Fruit fly (Drosophila melanogaster) S2 (cell line): Measurements from ENCODE around the gene CG15356.

Source experiments
- CG8478 ChIP-seq: fragments of >200 bp; optimal IDR thresholded peaks from 2 replicates; lab custom pipeline; 2018
- CTCF ChIP-seq, 2 experiments: fragments of >200 bp; optimal IDR thresholded peaks; 2 replicates each; lab custom pipeline; 2018

CG15356 gene

dm6 chr2L:1959420-1959819 is 21.1 kb downstream of the CG15356 start:
- TF ChIP-seq CG8478 (no peak), CTCF (optimal IDR thresholded peaks at IDR 0.05; lab: Kevin White, UChicago) (no peak)

dm6 chr2L:1954541-1954940 is 26.0 kb downstream of the CG15356 start:
- TF ChIP-seq CTCF (optimal IDR thresholded peaks at IDR 0.05; lab: Kevin White, UChicago) (peak; percentile 20 to 24), CG8478 (no peak)

DNA sequence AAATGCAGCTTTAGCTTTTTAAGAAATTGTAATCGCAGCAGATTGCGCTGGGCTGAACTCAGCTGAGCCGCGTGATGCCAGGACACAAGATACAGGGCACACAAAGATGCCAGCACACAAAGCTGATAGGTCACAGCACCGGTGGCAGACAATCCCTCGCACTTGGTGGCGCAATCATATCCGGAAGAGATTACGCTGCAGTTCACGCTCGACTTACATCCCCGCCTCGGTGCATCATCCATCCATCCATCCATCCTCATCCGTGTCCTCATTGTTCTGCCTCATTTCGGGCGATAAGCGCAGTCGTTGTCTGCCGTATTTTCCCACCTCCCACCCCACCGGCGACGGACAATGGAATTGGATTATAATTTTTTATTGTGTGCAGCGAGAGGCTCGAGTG is 32.6 kb downstream of the CG15356 start:
- TF ChIP-seq CG8478 (no peak), CTCF (optimal IDR thresholded peaks at IDR 0.05; lab: Kevin White, UChicago) (no peak)

DNA sequence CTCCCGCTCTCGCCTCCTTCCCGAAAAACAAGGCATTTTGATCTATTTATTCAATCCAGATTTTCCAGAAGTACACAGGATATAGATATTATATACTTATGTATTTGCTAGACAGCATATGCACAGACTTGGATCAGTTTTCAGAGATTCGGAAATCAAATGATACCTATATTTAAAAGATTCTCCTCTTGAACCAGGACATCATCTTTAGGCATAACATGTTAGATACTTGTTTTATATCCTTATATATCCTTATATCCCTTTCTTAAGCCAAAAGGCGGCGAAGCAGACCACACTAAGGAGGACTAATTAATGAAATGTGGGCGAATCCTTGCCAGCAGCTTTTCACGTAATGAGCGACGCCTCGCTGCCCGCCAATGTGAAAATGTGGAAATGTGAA is 33.9 kb downstream of the CG15356 start, which contains the start of gene CG33673:
TSS of gene CG33673 (minus strand) at position 101 of the 400 bp plus-strand sequence.
- TF ChIP-seq CG8478, result no peak
- TF ChIP-seq CTCF (optimal IDR thresholded peaks at IDR 0.05; lab: Kevin White, UChicago), result no peak

DNA sequence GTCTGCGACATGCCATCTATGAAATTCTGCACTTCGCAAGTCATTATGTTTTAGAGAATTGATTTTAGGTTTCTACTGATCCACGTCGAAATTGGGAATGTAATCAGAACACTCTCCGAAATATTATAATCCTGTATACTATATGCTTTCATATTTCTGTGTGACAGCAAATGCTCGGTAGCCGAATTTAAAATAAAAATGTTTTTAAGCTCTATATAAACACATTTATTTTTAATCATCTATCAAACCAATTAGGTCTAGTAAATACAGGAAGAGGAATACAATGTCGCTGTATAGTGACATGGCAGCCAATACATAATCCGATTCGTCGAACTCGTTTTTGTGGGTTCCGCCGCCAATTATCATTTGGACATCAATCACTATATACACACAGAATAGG is 34.9 kb downstream of the CG15356 start, which contains the start of gene CG15357:
TSS of gene CG15357 (minus strand) at position 101 of the 400 bp plus-strand sequence.
- TF ChIP-seq CTCF (optimal IDR thresholded peaks at IDR 0.05; lab: Kevin White, UChicago) (no peak), CG8478 (no peak)

- TF ChIP-seq CTCF (optimal IDR thresholded peaks at IDR 0.05; lab: Kevin White, UChicago), result no peak
Measured at dm6 chr2L:1944473-1945110, 36.0 kb downstream of the CG15356 start.

- TF ChIP-seq CG8478, result no peak
- TF ChIP-seq CTCF (optimal IDR thresholded peaks at IDR 0.05; lab: Kevin White, UChicago), result no peak
Measured at dm6 chr2L:1938004-1938403, 42.6 kb downstream of the CG15356 start.

- TF ChIP-seq CTCF (optimal IDR thresholded peaks at IDR 0.05; lab: Kevin White, UChicago) (no peak), CG8478 (no peak)
Measured at dm6 chr2L:1930565-1931201, 49.9 kb downstream of the CG15356 start.

dm6 chr2L:1927406-1927805 is 53.1 kb downstream of the CG15356 start:
- TF ChIP-seq CTCF (optimal IDR thresholded peaks at IDR 0.05; lab: Kevin White, UChicago), result no peak
- TF ChIP-seq CG8478, result no peak

DNA sequence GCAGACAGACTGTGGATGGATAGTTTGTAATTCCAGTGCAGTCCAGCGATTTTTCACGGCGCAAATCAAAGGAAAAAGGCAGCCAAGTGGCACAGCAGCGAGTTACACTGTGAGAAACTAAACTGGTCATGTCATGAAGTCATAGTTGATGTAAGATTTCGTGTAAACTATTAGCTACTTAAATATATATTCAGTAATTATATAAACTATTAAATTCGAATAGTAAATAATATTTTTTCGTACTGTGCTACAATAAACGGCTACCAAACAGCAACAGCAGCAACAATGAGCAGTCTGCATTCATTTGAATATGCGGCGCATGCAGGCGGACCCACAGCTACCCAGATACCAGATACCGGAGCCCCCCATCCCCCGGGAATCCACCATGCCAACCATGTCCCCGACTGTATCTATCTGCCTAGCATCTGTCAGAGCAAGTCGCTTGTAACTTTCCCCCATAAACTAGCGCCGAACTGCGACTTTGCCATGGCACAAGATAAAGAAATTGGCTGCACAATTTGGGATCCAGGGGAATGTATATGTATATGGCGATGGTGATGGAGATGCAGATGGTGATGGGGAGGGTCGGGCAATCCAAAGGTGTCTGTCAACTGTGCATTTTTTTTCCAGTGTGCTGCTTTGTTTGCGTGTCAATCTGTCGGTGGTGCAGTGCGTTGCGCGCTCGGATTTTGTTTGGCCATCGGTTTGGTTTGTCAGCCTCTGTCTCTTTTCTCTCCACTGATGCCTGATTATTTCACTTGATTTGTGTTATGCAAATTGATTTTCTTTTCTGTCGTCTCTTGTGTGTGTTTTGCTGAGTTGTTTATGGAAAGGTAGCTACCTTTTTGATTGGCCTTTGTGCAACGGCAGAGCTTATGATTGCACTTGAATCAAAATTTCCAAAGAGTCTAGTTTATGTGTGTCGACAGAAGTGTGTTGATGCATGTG is 54.4 kb downstream of the CG15356 start:
- no peak for TF ChIP-seq CTCF (optimal IDR thresholded peaks at IDR 0.05; lab: Kevin White, UChicago)
- no peak for TF ChIP-seq CG8478
